Worm (Caenorhabditis elegans): ENCODE data around the gene lido-13.

ce11 chrII:3056266-3056872 lies 2.2 kb upstream of the lido-13 start, which contains the start of gene lin-8:
- TF ChIP-seq med-1 (GFP tag; optimal IDR thresholded peaks at IDR 0.05; ENCODE audit: insufficient read depth) (no peak), ztf-29 (GFP tag; IDR thresholded peaks at IDR 0.05) (no peak), cog-1 (tag; optimal IDR thresholded peaks at IDR 0.05) (no peak), T22C8.4 (GFP tag; IDR thresholded peaks at IDR 0.05) (no peak), ref-1 (GFP tag; conservative IDR thresholded peaks at IDR 0.05) (no peak), klf-2 (GFP tag; conservative IDR thresholded peaks at IDR 0.05) (no peak), flt-1 (GFP tag; IDR thresholded peaks at IDR 0.05) (no peak), ztf-23 (GFP tag; IDR thresholded peaks at IDR 0.05) (no peak), tab-1 (GFP tag; IDR thresholded peaks at IDR 0.05) (no peak)

Data from whole organism, midembryonic.